Worm (Caenorhabditis elegans): Measurements from ENCODE around the gene elo-6.
A peak's percentile ranks its signal among the peaks of the same experiment; 100 is the strongest.

The elo-6 gene

DNA sequence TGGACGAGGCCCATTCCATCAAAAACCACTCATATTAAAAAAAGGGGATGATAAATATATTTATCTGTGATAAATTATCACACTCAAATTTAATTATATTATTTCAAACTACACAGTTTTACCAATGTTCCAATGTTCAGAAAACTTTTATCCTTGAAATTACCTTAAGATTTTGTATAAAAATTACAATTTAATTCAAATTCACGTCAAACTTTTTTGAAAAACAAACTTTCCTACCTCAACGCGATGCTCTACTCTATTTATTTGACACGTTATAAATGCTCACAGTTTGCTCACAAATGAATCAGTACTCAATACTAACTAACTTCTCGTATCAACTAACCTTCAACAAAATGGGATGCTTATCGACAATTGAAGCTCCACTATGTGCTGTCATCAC, 5.8 kb downstream of the elo-6 start, which contains the start of gene F41H10.1:
Gene F41H10.1 (plus strand): TSS at position 301 of the 400 bp plus-strand sequence.
- TF ChIP-seq nhr-237 (tag; optimal IDR thresholded peaks at IDR 0.05) (no peak), sea-2 (GFP tag; optimal IDR thresholded peaks at IDR 0.05) (no peak), ceh-28 (tag; optimal IDR thresholded peaks at IDR 0.05) (no peak), nhr-25 (tag; optimal IDR thresholded peaks at IDR 0.05) (no peak), nhr-12 (tag; optimal IDR thresholded peaks at IDR 0.05) (no peak), fkh-2 (tag; optimal IDR thresholded peaks at IDR 0.05) (no peak), nhr-28 (tag; optimal IDR thresholded peaks at IDR 0.05) (no peak), nhr-23 (tag; optimal IDR thresholded peaks at IDR 0.05) (no peak), elt-1 (tag; optimal IDR thresholded peaks at IDR 0.05) (no peak), ceh-16 (tag; optimal IDR thresholded peaks at IDR 0.05) (no peak), lsy-12 (tag; optimal IDR thresholded peaks at IDR 0.05) (no peak), ceh-9 (tag; optimal IDR thresholded peaks at IDR 0.05) (no peak), eor-1 (tag; optimal IDR thresholded peaks at IDR 0.05) (no peak)

DNA sequence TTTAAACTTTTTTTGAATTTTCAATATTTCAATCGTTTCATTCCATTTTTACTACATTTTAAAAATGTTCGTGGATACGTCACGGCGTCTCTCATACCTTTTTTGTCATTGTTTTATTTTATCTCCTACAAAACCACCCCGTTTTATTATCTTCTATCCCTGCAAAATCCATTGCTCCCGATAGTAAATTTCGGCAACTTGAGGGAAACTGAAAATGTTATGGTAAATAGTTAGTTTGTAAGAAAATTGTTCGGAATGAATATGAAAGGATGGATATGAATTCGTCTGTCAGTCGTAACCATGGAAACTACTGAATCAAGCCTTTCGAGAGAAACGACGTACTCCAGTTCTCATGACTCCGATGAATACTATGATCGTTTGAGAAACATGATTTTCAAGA, 7.0 kb downstream of the elo-6 start, which contains the start of gene F41H10.2:
Gene F41H10.2 (plus strand): TSS at position 301 of the 400 bp plus-strand sequence.
- TF ChIP-seq snpc-4 (tag; optimal IDR thresholded peaks at IDR 0.05): no peak
- no peak for TF ChIP-seq jun-1 (tag; optimal IDR thresholded peaks at IDR 0.05)
- no peak for TF ChIP-seq egl-5 (tag; optimal IDR thresholded peaks at IDR 0.05)
- no peak for TF ChIP-seq pqm-1 (tag; optimal IDR thresholded peaks at IDR 0.05)
- TF ChIP-seq ceh-82 (tag; optimal IDR thresholded peaks at IDR 0.05): no peak
- TF ChIP-seq nhr-25 (tag; optimal IDR thresholded peaks at IDR 0.05): no peak
- no peak for TF ChIP-seq pha-4 (tag; optimal IDR thresholded peaks at IDR 0.05)
- TF ChIP-seq lsy-12 (tag; optimal IDR thresholded peaks at IDR 0.05): no peak
- no peak for TF ChIP-seq eor-1 (tag; optimal IDR thresholded peaks at IDR 0.05)
- no peak for TF ChIP-seq ZK546.5 (tag; optimal IDR thresholded peaks at IDR 0.05)
- no peak for TF ChIP-seq nhr-28 (tag; optimal IDR thresholded peaks at IDR 0.05)
- no peak for TF ChIP-seq R02D3.7 (tag; optimal IDR thresholded peaks at IDR 0.05)
- TF ChIP-seq nhr-76 (tag; optimal IDR thresholded peaks at IDR 0.05): no peak
- no peak for TF ChIP-seq nhr-11 (tag; optimal IDR thresholded peaks at IDR 0.05)
- no peak for TF ChIP-seq elt-1 (tag; optimal IDR thresholded peaks at IDR 0.05)
- TF ChIP-seq skn-1 (tag; optimal IDR thresholded peaks at IDR 0.05): no peak
- TF ChIP-seq nhr-23 (tag; optimal IDR thresholded peaks at IDR 0.05): no peak
- TF ChIP-seq ztf-4 (tag; optimal IDR thresholded peaks at IDR 0.05): no peak
- no peak for TF ChIP-seq ztf-11 (tag; optimal IDR thresholded peaks at IDR 0.05)
- no peak for TF ChIP-seq elt-2 (tag; optimal IDR thresholded peaks at IDR 0.05)

DNA sequence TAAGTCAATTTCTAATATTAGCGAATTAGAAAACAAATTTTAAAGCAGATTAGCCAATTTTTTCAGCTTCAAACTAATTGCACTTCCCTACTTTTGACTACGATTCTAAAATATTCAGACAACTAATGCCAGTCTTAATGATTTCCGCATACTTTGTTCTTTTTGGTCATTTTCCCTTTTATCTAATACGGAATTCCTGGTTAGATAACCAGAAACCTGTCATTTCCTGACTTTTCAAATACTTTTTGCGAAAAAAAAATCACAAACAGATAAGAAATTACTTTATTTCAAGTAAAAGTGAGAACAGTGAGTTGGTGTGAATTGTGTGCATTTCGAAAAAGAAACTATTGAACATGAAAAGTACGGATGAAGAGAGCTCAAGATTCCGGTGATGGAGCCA, 8.2 kb downstream of the elo-6 start:
- peak; percentile 46 for TF ChIP-seq pqm-1 (tag; optimal IDR thresholded peaks at IDR 0.05)
- TF ChIP-seq jun-1 (tag; optimal IDR thresholded peaks at IDR 0.05): no peak
- TF ChIP-seq elt-2 (tag; optimal IDR thresholded peaks at IDR 0.05): peak; percentile 83

DNA sequence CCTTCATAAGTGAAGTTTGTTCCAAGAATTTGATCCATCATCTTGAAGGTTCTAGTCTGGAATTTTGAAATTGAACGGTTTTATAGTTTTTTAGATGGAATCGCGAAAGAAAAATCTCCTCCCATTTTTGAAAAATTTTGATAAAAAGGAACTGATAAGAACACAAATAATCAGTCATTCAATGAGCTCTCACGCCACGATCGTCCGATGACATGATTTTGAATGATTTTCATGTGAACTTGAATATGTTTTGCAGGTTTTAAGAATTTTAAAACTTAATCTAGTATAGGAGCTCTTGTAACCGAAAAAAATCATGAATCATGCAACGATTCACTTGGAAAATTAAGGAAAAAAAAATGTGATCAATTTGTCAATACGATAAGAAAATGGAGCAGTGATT, 11.3 kb downstream of the elo-6 start, which contains the start of gene elo-5:
Gene elo-5 (minus strand): TSS at position 56 of the 400 bp plus-strand sequence.
- TF ChIP-seq zag-1 (tag; optimal IDR thresholded peaks at IDR 0.05): no peak
- peak; percentile 52 for TF ChIP-seq pqm-1 (tag; optimal IDR thresholded peaks at IDR 0.05)
- TF ChIP-seq elt-2 (tag; optimal IDR thresholded peaks at IDR 0.05): peak; percentile 91
- TF ChIP-seq fos-1 (tag; optimal IDR thresholded peaks at IDR 0.05): no peak
- no peak for TF ChIP-seq ceh-28 (tag; optimal IDR thresholded peaks at IDR 0.05)
- no peak for TF ChIP-seq egl-27 (tag; optimal IDR thresholded peaks at IDR 0.05)
- no peak for TF ChIP-seq lsy-12 (tag; optimal IDR thresholded peaks at IDR 0.05)
- peak; percentile 47 for TF ChIP-seq pha-4 (tag; optimal IDR thresholded peaks at IDR 0.05)
- no peak for TF ChIP-seq nhr-237 (tag; optimal IDR thresholded peaks at IDR 0.05)
- TF ChIP-seq R02D3.7 (tag; optimal IDR thresholded peaks at IDR 0.05): no peak
- no peak for TF ChIP-seq nhr-43 (tag; optimal IDR thresholded peaks at IDR 0.05; ENCODE audit: poor library complexity, severe bottlenecking)

DNA sequence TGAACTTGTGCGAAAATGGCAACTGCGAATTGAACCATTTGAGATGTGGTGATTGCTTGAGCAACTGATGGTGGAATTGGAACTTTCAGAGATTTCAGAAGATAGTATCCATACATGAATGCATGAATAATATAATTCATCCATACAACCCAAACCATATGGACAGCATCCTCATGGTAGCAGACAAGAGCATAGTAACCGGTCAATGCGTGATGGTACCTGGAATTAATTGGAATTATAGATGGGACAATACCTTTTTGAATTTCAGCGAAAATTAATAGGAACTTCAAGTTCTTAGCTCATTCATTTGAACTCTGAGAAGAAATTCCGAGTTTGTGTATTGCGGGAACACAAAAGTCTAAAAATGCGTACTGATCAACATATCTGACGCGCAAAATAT, 13.4 kb downstream of the elo-6 start:
- TF ChIP-seq tbx-2 (tag; optimal IDR thresholded peaks at IDR 0.05) (no peak), lsy-12 (tag; optimal IDR thresholded peaks at IDR 0.05) (no peak)

DNA sequence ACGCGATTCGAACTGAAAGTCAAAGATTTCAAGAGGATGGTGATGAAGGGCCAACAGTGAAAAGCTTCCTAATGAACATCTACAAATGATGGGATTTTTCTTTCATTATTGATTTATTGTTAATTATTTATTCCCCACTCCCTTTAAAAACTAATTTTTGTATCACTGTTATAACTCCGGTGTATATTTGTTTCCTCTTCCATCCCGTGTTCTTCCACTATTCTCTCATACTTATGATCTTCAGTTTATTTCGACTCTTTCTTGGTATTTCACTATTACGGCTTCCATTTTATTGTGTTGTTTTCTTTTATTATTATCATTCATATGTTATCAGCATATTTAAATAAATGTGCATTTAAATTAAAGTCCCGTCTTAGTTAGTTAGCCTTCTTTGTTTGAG, 14.0 kb downstream of the elo-6 start:
- TF ChIP-seq fkh-10 (GFP tag; optimal IDR thresholded peaks at IDR 0.05) (no peak), skn-1 (tag; optimal IDR thresholded peaks at IDR 0.05) (no peak), eor-1 (tag; optimal IDR thresholded peaks at IDR 0.05) (no peak), mdl-1 (tag; optimal IDR thresholded peaks at IDR 0.05) (no peak), nhr-76 (tag; optimal IDR thresholded peaks at IDR 0.05) (no peak), ceh-28 (tag; optimal IDR thresholded peaks at IDR 0.05) (peak; percentile 27), sea-2 (GFP tag; optimal IDR thresholded peaks at IDR 0.05) (no peak), ama-1 (optimal IDR thresholded peaks at IDR 0.05) (no peak), egl-5 (tag; optimal IDR thresholded peaks at IDR 0.05) (no peak), ceh-9 (tag; optimal IDR thresholded peaks at IDR 0.05) (no peak), nhr-77 (tag; optimal IDR thresholded peaks at IDR 0.05) (peak; percentile 13), nhr-43 (tag; optimal IDR thresholded peaks at IDR 0.05; ENCODE audit: poor library complexity, severe bottlenecking) (no peak), ceh-82 (tag; optimal IDR thresholded peaks at IDR 0.05) (no peak), hmg-11 (tag; optimal IDR thresholded peaks at IDR 0.05) (no peak), elt-2 (tag; optimal IDR thresholded peaks at IDR 0.05) (peak; percentile 55), pha-4 (tag; optimal IDR thresholded peaks at IDR 0.05) (no peak), mml-1 (tag; optimal IDR thresholded peaks at IDR 0.05) (no peak), fkh-2 (tag; optimal IDR thresholded peaks at IDR 0.05) (no peak), zag-1 (tag; optimal IDR thresholded peaks at IDR 0.05) (no peak), lin-15B (tag; optimal IDR thresholded peaks at IDR 0.05) (no peak), fos-1 (tag; optimal IDR thresholded peaks at IDR 0.05) (peak; percentile 57), elt-1 (tag; optimal IDR thresholded peaks at IDR 0.05) (no peak), nhr-12 (tag; optimal IDR thresholded peaks at IDR 0.05) (no peak), ztf-11 (tag; optimal IDR thresholded peaks at IDR 0.05) (no peak)

All from whole organism, L3 larva.